Fruit fly (Drosophila melanogaster) whole organism, embryonic: ENCODE results near the gene Fas2.

Source experiments
- Aef1 ChIP-seq: fragments of 200-800 bp; sonication (Bioruptor generic); IDR thresholded peaks from 3 replicates; pipeline ENCODE4 v1.3.6; 2022; ENCODE audit warnings: missing biosample characterization, missing genetic modification characterization
- Bteb2 ChIP-seq: fragments of 200-800 bp; sonication (Bioruptor generic); optimal IDR thresholded peaks from 2 replicates; lab custom pipeline; 2016; ENCODE audit warnings: missing biosample characterization, missing genetic modification characterization
- CG10321 ChIP-seq: fragments of 200-800 bp; sonication (Bioruptor generic); IDR thresholded peaks from 2 replicates; pipeline ENCODE4 v1.3.6; 2022; ENCODE audit warnings: missing biosample characterization, missing genetic modification characterization
- CG10979 ChIP-seq: fragments of 200-800 bp; sonication (Bioruptor generic); optimal IDR thresholded peaks from 2 replicates; lab custom pipeline; 2018; ENCODE audit warnings: missing biosample characterization, mild to moderate bottlenecking, missing genetic modification characterization, moderate library complexity
- CG11093 ChIP-seq: fragments of 200-800 bp; sonication (Bioruptor generic); IDR thresholded peaks from 3 replicates; pipeline ENCODE4 v1.3.6; 2022; ENCODE audit warnings: missing biosample characterization, missing genetic modification characterization
- CG11560 ChIP-seq: fragments of 200-800 bp; sonication (Bioruptor generic); IDR thresholded peaks from 3 replicates; pipeline ENCODE4 v1.3.6; 2022; ENCODE audit warnings: missing biosample characterization, missing genetic modification characterization
- CG11695 ChIP-seq: fragments of 200-800 bp; sonication (Bioruptor generic); IDR thresholded peaks from 3 replicates; pipeline ENCODE4 v1.3.6; 2022; ENCODE audit warnings: missing biosample characterization, missing genetic modification characterization
- CG12299 ChIP-seq: fragments of 200-800 bp; sonication (Bioruptor generic); optimal IDR thresholded peaks from 2 replicates; lab custom pipeline; 2018; ENCODE audit warnings: missing biosample characterization, mild to moderate bottlenecking, missing genetic modification characterization
- CG15514 ChIP-seq: fragments of 200-800 bp; sonication (Bioruptor generic); optimal IDR thresholded peaks from 3 replicates; lab custom pipeline; 2017; ENCODE audit warnings: missing biosample characterization, missing genetic modification characterization, mild to moderate bottlenecking, moderate library complexity, missing genetic modification reagents
- CG15696 ChIP-seq: fragments of 200-800 bp; sonication (Bioruptor generic); optimal IDR thresholded peaks from 2 replicates; lab custom pipeline; 2019; ENCODE audit warnings: missing biosample characterization, mild to moderate bottlenecking, missing genetic modification characterization, moderate library complexity
- CG16815 ChIP-seq: fragments of 200-800 bp; sonication (Bioruptor generic); optimal IDR thresholded peaks from 3 replicates; lab custom pipeline; 2017; ENCODE audit warnings: missing biosample characterization, mild to moderate bottlenecking, missing genetic modification characterization
- CG17612 ChIP-seq: fragments of 200-800 bp; sonication (Bioruptor generic); IDR thresholded peaks from 2 replicates; pipeline ENCODE4 v1.3.6; 2022; ENCODE audit warnings: missing biosample characterization, missing genetic modification characterization
- CG17912 ChIP-seq: fragments of 200-800 bp; sonication (Bioruptor generic); optimal IDR thresholded peaks from 2 replicates; lab custom pipeline; 2018; ENCODE audit warnings: missing biosample characterization, mild to moderate bottlenecking, missing genetic modification characterization
- CG18011 ChIP-seq: fragments of 200-800 bp; sonication (Bioruptor generic); optimal IDR thresholded peaks from 2 replicates; lab custom pipeline; 2017; ENCODE audit warnings: missing biosample characterization, missing genetic modification characterization, mild to moderate bottlenecking, moderate library complexity, missing genotype
- CG2712 ChIP-seq: fragments of 200-800 bp; optimal IDR thresholded peaks from 3 replicates; lab custom pipeline; 2019; ENCODE audit warnings: missing biosample characterization, mild to moderate bottlenecking, missing genetic modification characterization, moderate library complexity
- CG31224 ChIP-seq: fragments of 200-800 bp; sonication (Bioruptor generic); IDR thresholded peaks from 2 replicates; pipeline ENCODE4 v1.3.6; 2022; ENCODE audit warnings: missing biosample characterization, missing genetic modification characterization
- CG4617 ChIP-seq: fragments of 200-800 bp; sonication (Bioruptor generic); optimal IDR thresholded peaks from 3 replicates; lab custom pipeline; 2016; ENCODE audit warnings: missing biosample characterization, missing genetic modification characterization, borderline replicate concordance
- CG6765 ChIP-seq: fragments of 200-800 bp; sonication (Bioruptor generic); optimal IDR thresholded peaks from 3 replicates; lab custom pipeline; 2017; ENCODE audit warnings: missing biosample characterization, mild to moderate bottlenecking, missing genetic modification characterization
- CG7271 ChIP-seq: fragments of 200-800 bp; sonication (Bioruptor generic); optimal IDR thresholded peaks from 2 replicates; lab custom pipeline; 2018; ENCODE audit warnings: missing biosample characterization, mild to moderate bottlenecking, missing genetic modification characterization, moderate library complexity
- CG7372 ChIP-seq: fragments of 200-800 bp; sonication (Bioruptor generic); IDR thresholded peaks from 2 replicates; pipeline ENCODE4 v1.3.6; 2022; ENCODE audit warnings: missing biosample characterization, missing genetic modification characterization
- CG7839 ChIP-seq: fragments of 200-800 bp; sonication (Bioruptor generic); optimal IDR thresholded peaks from 3 replicates; lab custom pipeline; 2018; ENCODE audit warnings: missing biosample characterization, mild to moderate bottlenecking, missing genetic modification characterization, moderate library complexity
- CG8924 ChIP-seq: fragments of 200-800 bp; optimal IDR thresholded peaks from 3 replicates; lab custom pipeline; 2019; ENCODE audit warnings: missing biosample characterization, mild to moderate bottlenecking, missing genetic modification characterization, moderate library complexity
- CG8944 ChIP-seq: fragments of 200-800 bp; sonication (Bioruptor generic); optimal IDR thresholded peaks from 3 replicates; lab custom pipeline; 2016; ENCODE audit warnings: missing biosample characterization, missing genetic modification characterization
- CG9437 ChIP-seq: fragments of 200-800 bp; sonication (Bioruptor generic); optimal IDR thresholded peaks from 2 replicates; lab custom pipeline; 2018; ENCODE audit warnings: missing biosample characterization, mild to moderate bottlenecking, missing genetic modification characterization
- Ets65A ChIP-seq: fragments of 200-800 bp; sonication (Bioruptor generic); peaks from one replicate; lab custom pipeline; 2016; ENCODE audit warnings: missing biosample characterization, missing genetic modification characterization
- HmgD ChIP-seq: fragments of 200-800 bp; sonication (Bioruptor generic); optimal IDR thresholded peaks from 3 replicates; lab custom pipeline; 2016; ENCODE audit warnings: missing biosample characterization, missing genetic modification characterization
- HmgZ ChIP-seq: fragments of 200-800 bp; sonication (Bioruptor generic); optimal IDR thresholded peaks from 2 replicates; lab custom pipeline; 2018; ENCODE audit warnings: missing biosample characterization, mild to moderate bottlenecking, missing genetic modification characterization
- MESR4 ChIP-seq: fragments of 200-800 bp; sonication (Bioruptor generic); optimal IDR thresholded peaks from 2 replicates; lab custom pipeline; 2018; ENCODE audit warnings: missing biosample characterization, mild to moderate bottlenecking, missing genetic modification characterization, moderate library complexity
- Six4 ChIP-seq: fragments of 200-800 bp; sonication (Bioruptor generic); optimal IDR thresholded peaks from 2 replicates; lab custom pipeline; 2016; ENCODE audit warnings: missing biosample characterization, missing genetic modification characterization
- Spps ChIP-seq: fragments of 200-800 bp; sonication (Bioruptor generic); optimal IDR thresholded peaks from 2 replicates; lab custom pipeline; 2018; ENCODE audit warnings: missing biosample characterization, mild to moderate bottlenecking, missing genetic modification characterization
- YL-1 ChIP-seq: fragments of 200-800 bp; sonication (Bioruptor generic); optimal IDR thresholded peaks from 3 replicates; lab custom pipeline; 2017; ENCODE audit warnings: missing biosample characterization, mild to moderate bottlenecking, missing genetic modification characterization
- abd-A ChIP-seq: fragments of 200-800 bp; sonication (Bioruptor generic); optimal IDR thresholded peaks from 3 replicates; lab custom pipeline; 2019; ENCODE audit warnings: missing biosample characterization, mild to moderate bottlenecking, missing genetic modification characterization, moderate library complexity
- az2 ChIP-seq: fragments of 200-800 bp; sonication (Bioruptor generic); optimal IDR thresholded peaks from 3 replicates; lab custom pipeline; 2016; ENCODE audit warnings: missing biosample characterization, missing genetic modification characterization
- bab2 ChIP-seq: fragments of 200-800 bp; sonication (Bioruptor generic); optimal IDR thresholded peaks from 2 replicates; lab custom pipeline; 2016; ENCODE audit warnings: missing biosample characterization, missing genetic modification characterization
- br ChIP-seq: fragments of >200 bp; optimal IDR thresholded peaks from 2 replicates; lab custom pipeline; 2017
- crc ChIP-seq: fragments of 200-800 bp; sonication (Bioruptor generic); optimal IDR thresholded peaks from 2 replicates; lab custom pipeline; 2016; ENCODE audit warnings: missing biosample characterization, missing genetic modification characterization
- cwo ChIP-seq: fragments of 200-800 bp; sonication (Bioruptor generic); optimal IDR thresholded peaks from 3 replicates; lab custom pipeline; 2017; ENCODE audit warnings: missing biosample characterization, missing genetic modification characterization, mild to moderate bottlenecking, moderate library complexity, missing genetic modification reagents
- dan ChIP-seq: fragments of 200-800 bp; sonication (Bioruptor generic); IDR thresholded peaks from 2 replicates; pipeline ENCODE4 v1.3.6; 2022; ENCODE audit warnings: missing biosample characterization, missing genetic modification characterization
- dati ChIP-seq: fragments of 200-800 bp; sonication (Bioruptor generic); IDR thresholded peaks from 2 replicates; pipeline ENCODE4 v1.3.6; 2022; ENCODE audit warnings: missing biosample characterization, missing genetic modification characterization
- dm ChIP-seq: fragments of 200-800 bp; sonication (Bioruptor generic); optimal IDR thresholded peaks from 3 replicates; lab custom pipeline; 2016; ENCODE audit warnings: missing biosample characterization, missing genetic modification characterization
- dpn ChIP-seq, 2 experiments: fragments of 200-800 bp; sonication (Bioruptor generic); optimal IDR thresholded peaks; 3 replicates each; lab custom pipeline; 2016; ENCODE audit warnings: missing biosample characterization in 2 of 2, missing genetic modification characterization in 2 of 2
- exex ChIP-seq: fragments of 200-800 bp; sonication (Bioruptor generic); optimal IDR thresholded peaks from 4 replicates; lab custom pipeline; 2018; ENCODE audit warnings: missing biosample characterization, mild to moderate bottlenecking, missing genetic modification characterization, moderate library complexity
- fu2 ChIP-seq: fragments of 200-800 bp; sonication (Bioruptor generic); optimal IDR thresholded peaks from 2 replicates; lab custom pipeline; 2016; ENCODE audit warnings: missing biosample characterization, missing genetic modification characterization
- gce ChIP-seq: fragments of 200-800 bp; sonication (Bioruptor generic); IDR thresholded peaks from 3 replicates; pipeline ENCODE4 v1.3.6; 2022; ENCODE audit warnings: missing biosample characterization, missing genetic modification characterization
- grau ChIP-seq: fragments of 200-800 bp; optimal IDR thresholded peaks from 3 replicates; lab custom pipeline; 2019; ENCODE audit warnings: missing biosample characterization, mild to moderate bottlenecking, missing genetic modification characterization, moderate library complexity
- hb ChIP-seq: fragments of 200-800 bp; sonication (Bioruptor generic); IDR thresholded peaks from 3 replicates; pipeline ENCODE4 v1.3.6; 2022; ENCODE audit warnings: missing biosample characterization, missing genetic modification characterization; ENCODE audit not compliant: partially characterized antibody
- kah ChIP-seq: fragments of 200-800 bp; sonication (Bioruptor generic); optimal IDR thresholded peaks from 2 replicates; lab custom pipeline; 2018; ENCODE audit warnings: missing biosample characterization, mild to moderate bottlenecking, missing genetic modification characterization
- knrl ChIP-seq: fragments of 200-800 bp; sonication (Bioruptor generic); IDR thresholded peaks from 3 replicates; pipeline ENCODE4 v1.3.6; 2022; ENCODE audit warnings: missing biosample characterization, missing genetic modification characterization; ENCODE audit not compliant: partially characterized antibody
- mld ChIP-seq: fragments of 200-800 bp; sonication (Bioruptor generic); IDR thresholded peaks from 3 replicates; pipeline ENCODE4 v1.3.6; 2022; ENCODE audit warnings: missing biosample characterization, missing genetic modification characterization; ENCODE audit not compliant: partially characterized antibody
- sr ChIP-seq: fragments of 200-800 bp; sonication (Bioruptor generic); IDR thresholded peaks from 3 replicates; pipeline ENCODE4 v1.3.6; 2022; ENCODE audit warnings: missing biosample characterization, missing genetic modification characterization
- zfh1 ChIP-seq: fragments of 200-800 bp; sonication (Bioruptor generic); IDR thresholded peaks from 3 replicates; pipeline ENCODE4 v1.3.6; 2022; ENCODE audit warnings: missing biosample characterization, missing genetic modification characterization

Fas2 gene

DNA sequence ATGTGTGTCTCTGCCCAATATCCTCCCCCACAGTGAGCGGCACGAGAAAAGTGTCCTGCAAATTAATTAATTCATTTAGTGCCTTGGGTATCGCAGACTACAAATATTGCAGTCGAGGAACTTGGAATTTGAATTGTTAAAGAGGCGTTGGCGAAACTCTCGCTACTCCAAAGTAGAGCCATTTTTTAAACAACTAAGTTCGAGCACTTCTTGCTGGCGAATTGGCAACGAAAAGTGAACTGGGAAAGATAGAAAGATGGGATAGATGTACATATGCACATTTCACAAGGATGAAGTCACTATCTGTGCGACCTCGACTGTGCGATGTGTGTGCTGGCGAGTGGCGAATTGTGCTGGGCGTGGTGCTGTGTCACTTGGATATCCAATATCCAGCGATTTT, 99.1 kb downstream of the Fas2 start (continued):
- TF ChIP-seq CG17912 (GFP tag; lab: Kevin White, UChicago), result no peak
- no peak for TF ChIP-seq br (lab: Kevin White, UChicago)
- no peak for TF ChIP-seq mld (GFP tag; lab: Robert Waterston, UW)
- peak; percentile 56 for TF ChIP-seq CG7839 (tag; lab: Kevin White, UChicago)
- 0 out of 3 replicates have a peak, but pooled peaks have one; percentile 48 for TF ChIP-seq CG11560
- no peak for TF ChIP-seq CG17612
- no peak for TF ChIP-seq Bteb2 (GFP tag; lab: Kevin White, UChicago)
- no peak for TF ChIP-seq dati
- peak; percentile 22 for TF ChIP-seq az2
- no peak for TF ChIP-seq fu2 (GFP tag; lab: Kevin White, UChicago)
- TF ChIP-seq hb (GFP tag; lab: Robert Waterston, UW), result no peak
- peak; percentile 24 for TF ChIP-seq CG15696
- no peak for TF ChIP-seq CG4617 (GFP tag; lab: Kevin White, UChicago)
- TF ChIP-seq bab2 (GFP tag; lab: Kevin White, UChicago), result no peak
- peak; percentile 4 for TF ChIP-seq CG8944 (GFP tag; lab: Kevin White, UChicago)
- TF ChIP-seq CG12299 (tag; lab: Kevin White, UChicago), result no peak
- TF ChIP-seq MESR4 (GFP tag; lab: Kevin White, UChicago), result no peak
- TF ChIP-seq Ets65A, result peak; percentile 93
- no peak for TF ChIP-seq CG10321 (GFP tag; lab: Robert Waterston, UW)
- no peak for TF ChIP-seq sr (GFP tag; lab: Robert Waterston, UW)
- TF ChIP-seq CG10979 (tag; lab: Kevin White, UChicago), result peak; percentile 60
- no peak for TF ChIP-seq Six4 (GFP tag; lab: Kevin White, UChicago)
- TF ChIP-seq dan (GFP tag; lab: Robert Waterston, UW), result no peak
- no peak for TF ChIP-seq HmgZ (tag; lab: Kevin White, UChicago)
- TF ChIP-seq CG8924 (tag; lab: Kevin White, UChicago), result peak; percentile 44
- TF ChIP-seq abd-A (tag; lab: Kevin White, UChicago), result no peak
- peak; percentile 46; the same call in 1 of the 3 replicates for TF ChIP-seq CG11695 (GFP tag; lab: Robert Waterston, UW)
- no peak for TF ChIP-seq YL-1 (GFP tag; lab: Kevin White, UChicago)
- no peak for TF ChIP-seq CG7372
- no peak for TF ChIP-seq CG6765 (GFP tag; lab: Kevin White, UChicago)
- no peak for TF ChIP-seq HmgD (GFP tag; lab: Kevin White, UChicago)
- TF ChIP-seq knrl (GFP tag; lab: Robert Waterston, UW), result no peak
- TF ChIP-seq zfh1 (GFP tag; lab: Robert Waterston, UW), result 0 out of 3 replicates have a peak, but pooled peaks have one; percentile 10
- TF ChIP-seq Aef1 (GFP tag; lab: Robert Waterston, UW), result no peak; the same call in 2 of the 3 replicates
- TF ChIP-seq CG9437 (GFP tag; lab: Kevin White, UChicago), result peak; percentile 6
- TF ChIP-seq CG7271 (tag; lab: Kevin White, UChicago), result no peak
- TF ChIP-seq dpn (GFP tag; optimal IDR thresholded peaks at IDR 0.05; lab: Kevin White, UChicago), result peak; percentile 3 to 5
- peak; percentile 45 for TF ChIP-seq grau (tag; lab: Kevin White, UChicago)
- TF ChIP-seq exex (tag; lab: Kevin White, UChicago), result no peak
- TF ChIP-seq CG2712 (tag; lab: Kevin White, UChicago), result peak; percentile 63
- peak; percentile 29 for TF ChIP-seq CG16815 (GFP tag; lab: Kevin White, UChicago)
- no peak for TF ChIP-seq crc (GFP tag; lab: Kevin White, UChicago)
- TF ChIP-seq cwo (GFP tag; lab: Kevin White, UChicago), result no peak
- TF ChIP-seq dm (GFP tag; lab: Kevin White, UChicago), result no peak
- no peak; the same call in 2 of the 3 replicates for TF ChIP-seq CG11093 (GFP tag; lab: Robert Waterston, UW)
- TF ChIP-seq gce, result no peak
- TF ChIP-seq CG18011 (GFP tag; lab: Kevin White, UChicago), result no peak
- no peak for TF ChIP-seq Spps (tag; lab: Kevin White, UChicago)
- TF ChIP-seq CG31224 (GFP tag; lab: Robert Waterston, UW), result no peak
- TF ChIP-seq kah (GFP tag; lab: Kevin White, UChicago), result no peak
- TF ChIP-seq CG15514, result no peak
